Worm (Caenorhabditis elegans) whole organism, early embryonic: ENCODE results near the gene fbxa-13.

Experiments
- B0310.2 ChIP-seq: sonication (generic microtip); optimal IDR thresholded peaks from 2 replicates; lab custom pipeline; 2016; ENCODE audit warnings: mild to moderate bottlenecking, missing genetic modification characterization, missing compliant biosample characterization
- F13C5.2 ChIP-seq: sonication (generic microtip); optimal IDR thresholded peaks from 2 replicates; lab custom pipeline; 2017; ENCODE audit warnings: mild to moderate bottlenecking, missing genetic modification characterization, inconsistent platforms, missing compliant biosample characterization
- aly-1 ChIP-seq: sonication (generic microtip); optimal IDR thresholded peaks from 2 replicates; lab custom pipeline; 2016; ENCODE audit warnings: missing genetic modification characterization, missing compliant biosample characterization
- ama-1 ChIP-seq: fragments of 150-350 bp; optimal IDR thresholded peaks from 2 replicates; lab custom pipeline; 2014
- ceh-13 ChIP-seq: fragments of 200-800 bp; sonication (Bioruptor generic); optimal IDR thresholded peaks from 2 replicates; lab custom pipeline; 2018; ENCODE audit warnings: mild to moderate bottlenecking, missing genetic modification characterization, missing compliant biosample characterization
- ceh-36 ChIP-seq: sonication (generic microtip); optimal IDR thresholded peaks from 2 replicates; lab custom pipeline; 2016; ENCODE audit warnings: missing genetic modification characterization, inconsistent platforms, missing compliant biosample characterization
- ets-7 ChIP-seq: sonication (generic microtip); optimal IDR thresholded peaks from 2 replicates; lab custom pipeline; 2016; ENCODE audit warnings: missing genotype, missing genetic modification characterization, missing compliant biosample characterization
- flt-1 ChIP-seq: fragments of 200-800 bp; sonication (Bioruptor generic); IDR thresholded peaks from 2 replicates; pipeline ENCODE4 v1.3.6; 2022; ENCODE audit warnings: missing genetic modification characterization, missing compliant biosample characterization
- hmg-4 ChIP-seq: fragments of 200-800 bp; sonication (Bioruptor generic); optimal IDR thresholded peaks from 2 replicates; lab custom pipeline; 2018; ENCODE audit warnings: mild to moderate bottlenecking, missing genetic modification characterization, missing compliant biosample characterization
- scrt-1 ChIP-seq: fragments of 200-800 bp; sonication (Bioruptor generic); IDR thresholded peaks from 2 replicates; pipeline ENCODE4 v1.3.6; 2022; ENCODE audit warnings: missing genetic modification characterization, missing compliant biosample characterization
- sea-1 ChIP-seq: fragments of 200-800 bp; sonication (Bioruptor generic); conservative IDR thresholded peaks from 2 replicates; pipeline ENCODE4 v1.3.6; 2022; ENCODE audit warnings: missing genetic modification characterization, missing compliant biosample characterization
- tbx-11 ChIP-seq: fragments of 200-800 bp; sonication (Bioruptor generic); IDR thresholded peaks from 2 replicates; pipeline ENCODE4 v1.3.6; 2022; ENCODE audit warnings: missing genetic modification characterization, missing compliant biosample characterization
- tbx-37 ChIP-seq: fragments of 200-800 bp; sonication (Bioruptor generic); conservative IDR thresholded peaks from 2 replicates; pipeline ENCODE4 v1.3.6; 2022; ENCODE audit warnings: missing genetic modification reagents, missing genetic modification characterization, missing compliant biosample characterization
- tra-4 ChIP-seq: sonication (generic microtip); optimal IDR thresholded peaks from 2 replicates; lab custom pipeline; 2017; ENCODE audit warnings: missing genetic modification characterization, missing compliant biosample characterization

- no peak for TF ChIP-seq tbx-11 (GFP tag; lab: Robert Waterston, UW)
- TF ChIP-seq ama-1 (lab: Kevin White, UChicago), result no peak
- no peak for TF ChIP-seq sea-1 (GFP tag; lab: Robert Waterston, UW)
- TF ChIP-seq tra-4 (tag; lab: Kevin White, UChicago), result no peak
- TF ChIP-seq flt-1, result no peak
- no peak for TF ChIP-seq ceh-36 (tag; lab: Kevin White, UChicago)
- no peak for TF ChIP-seq ceh-13 (GFP tag; lab: Kevin White, UChicago)
- TF ChIP-seq hmg-4 (GFP tag; lab: Kevin White, UChicago), result no peak
- TF ChIP-seq ets-7 (tag; lab: Kevin White, UChicago), result no peak
- no peak for TF ChIP-seq scrt-1 (GFP tag; lab: Robert Waterston, UW)
- no peak for TF ChIP-seq tbx-37 (GFP tag; lab: Robert Waterston, UW)
- no peak for TF ChIP-seq aly-1 (tag; lab: Kevin White, UChicago)
- TF ChIP-seq B0310.2 (tag; lab: Kevin White, UChicago), result no peak
- no peak for TF ChIP-seq F13C5.2 (tag; lab: Kevin White, UChicago)
Measured at ce11 chrIII:1663056-1663455, 42.6 kb downstream of the fbxa-13 start.
